Worm (Caenorhabditis elegans): ENCODE results near the gene srh-19.
"Not testable (repeated sequence)": the region's sequence is repeated elsewhere in the genome, so short reads cannot be mapped to it uniquely, and the experiment has no call there.

srh-19 gene

DNA sequence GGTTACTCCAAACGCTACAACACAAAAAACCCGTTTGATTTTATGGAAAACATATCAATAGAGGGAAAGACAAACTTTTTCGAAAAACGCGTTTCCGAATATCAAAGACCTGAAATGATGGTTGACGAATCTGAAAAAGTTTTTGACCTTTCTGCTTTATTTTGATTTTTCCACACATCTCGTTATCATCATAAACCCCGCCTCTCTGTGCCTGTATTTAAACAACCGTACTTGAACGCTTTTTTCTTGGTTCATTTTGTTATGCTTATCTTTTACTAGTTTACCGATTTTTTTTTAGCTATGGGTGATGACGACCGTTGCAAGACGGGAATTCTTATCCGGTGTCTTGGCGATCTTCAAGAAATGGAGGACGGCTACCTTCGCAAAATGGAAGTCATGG is 17.8 kb downstream of the srh-19 start, which contains the start of gene F19G12.1:
Gene F19G12.1, plus strand, starts transcription at position 301 of the 400 bp plus-strand sequence.
- TF ChIP-seq tbx-2, nhr-77, nhr-12 (tag; optimal IDR thresholded peaks at IDR 0.05): not testable (repeated sequence)

DNA sequence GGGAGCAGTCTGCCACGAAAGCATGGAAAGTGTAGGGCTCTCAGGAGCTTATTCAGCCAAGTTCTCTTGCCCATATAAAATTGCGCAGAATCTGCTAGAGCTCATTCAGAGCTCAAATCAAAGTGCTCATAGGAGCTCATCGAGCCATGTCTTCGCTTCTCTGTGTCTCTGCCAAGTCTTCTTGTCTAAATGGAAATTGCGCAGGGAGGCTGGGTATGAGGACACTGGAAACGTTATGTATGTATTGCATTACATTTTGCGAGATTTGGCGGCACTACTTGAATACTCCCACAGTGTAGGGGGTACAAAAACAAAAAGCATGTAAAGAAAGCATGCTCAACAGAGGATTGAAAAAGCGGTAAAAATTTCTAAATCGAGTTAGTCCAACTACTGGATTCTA is 24.2 kb downstream of the srh-19 start:
- no peak for TF ChIP-seq egl-5 (tag; optimal IDR thresholded peaks at IDR 0.05)
- no peak for TF ChIP-seq lin-15B (tag; optimal IDR thresholded peaks at IDR 0.05)
- peak; percentile 45 for TF ChIP-seq hmg-11 (tag; optimal IDR thresholded peaks at IDR 0.05)
- no peak for TF ChIP-seq tbx-2 (tag; optimal IDR thresholded peaks at IDR 0.05)
- TF ChIP-seq ama-1 (optimal IDR thresholded peaks at IDR 0.05) = no peak
- peak; percentile 20 for TF ChIP-seq ceh-28 (tag; optimal IDR thresholded peaks at IDR 0.05)
- peak; percentile 28 for TF ChIP-seq snpc-4 (tag; optimal IDR thresholded peaks at IDR 0.05)
- TF ChIP-seq zag-1 (tag; optimal IDR thresholded peaks at IDR 0.05) = no peak
- no peak for TF ChIP-seq nhr-43 (tag; optimal IDR thresholded peaks at IDR 0.05; ENCODE audit: poor library complexity, severe bottlenecking)
- no peak for TF ChIP-seq nfya-1 (tag; optimal IDR thresholded peaks at IDR 0.05; ENCODE audit: insufficient read depth)
- no peak for TF ChIP-seq nhr-25 (tag; optimal IDR thresholded peaks at IDR 0.05)
- TF ChIP-seq aly-2 (tag; optimal IDR thresholded peaks at IDR 0.05) = no peak
- TF ChIP-seq elt-3 (tag; optimal IDR thresholded peaks at IDR 0.05) = no peak
- no peak for TF ChIP-seq elt-1 (tag; optimal IDR thresholded peaks at IDR 0.05)
- no peak for TF ChIP-seq ZK546.5 (tag; optimal IDR thresholded peaks at IDR 0.05)
- peak; percentile 19 for TF ChIP-seq lin-39 (tag; optimal IDR thresholded peaks at IDR 0.05)
- no peak for TF ChIP-seq mdl-1 (tag; optimal IDR thresholded peaks at IDR 0.05)
- no peak for TF ChIP-seq egl-27 (tag; optimal IDR thresholded peaks at IDR 0.05)
- no peak for TF ChIP-seq fos-1 (tag; optimal IDR thresholded peaks at IDR 0.05)
- no peak for TF ChIP-seq ztf-4 (tag; optimal IDR thresholded peaks at IDR 0.05)
- no peak for TF ChIP-seq nhr-28 (tag; optimal IDR thresholded peaks at IDR 0.05)
- TF ChIP-seq daf-12 (tag; optimal IDR thresholded peaks at IDR 0.05) = no peak
- no peak for TF ChIP-seq fkh-10 (GFP tag; optimal IDR thresholded peaks at IDR 0.05)
- no peak for TF ChIP-seq lsy-12 (tag; optimal IDR thresholded peaks at IDR 0.05)

DNA sequence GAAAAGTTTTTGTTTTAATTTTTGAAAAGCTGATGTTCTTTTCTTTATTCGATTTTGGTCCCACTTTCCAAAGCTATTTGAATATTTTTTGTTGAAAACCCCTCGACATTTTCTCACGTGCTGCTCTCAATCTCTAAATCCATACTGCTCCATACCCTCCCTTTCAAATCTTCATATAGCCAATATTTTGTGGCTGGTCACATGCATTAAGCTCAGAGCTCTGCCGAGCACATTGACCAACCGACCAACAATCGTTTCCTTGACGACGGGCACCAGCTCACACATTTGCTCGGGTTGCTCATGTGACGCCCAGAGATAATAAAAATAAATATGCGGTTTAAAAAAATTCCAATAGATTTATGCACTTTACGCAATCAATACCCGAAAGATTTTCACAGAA is 26.0 kb downstream of the srh-19 start:
- TF ChIP-seq egl-27 (tag; optimal IDR thresholded peaks at IDR 0.05) (no peak), fkh-10 (GFP tag; optimal IDR thresholded peaks at IDR 0.05) (peak; percentile 16), mdl-1 (tag; optimal IDR thresholded peaks at IDR 0.05) (peak; percentile 7), ceh-28 (tag; optimal IDR thresholded peaks at IDR 0.05) (peak; percentile 7)

- no peak for TF ChIP-seq ceh-82 (tag; optimal IDR thresholded peaks at IDR 0.05)
- TF ChIP-seq unc-62 (GFP tag; optimal IDR thresholded peaks at IDR 0.05) = no peak
These were observed 27.2 kb downstream of the srh-19 start, which contains the start of gene sedl-1 for ce11 chrX:1440161-1440560. Gene sedl-1, minus strand, starts transcription at chrX:1440261.

ce11 chrX:1441602-1442183 is 28.7 kb downstream of the srh-19 start:
- TF ChIP-seq nhr-23 (tag; optimal IDR thresholded peaks at IDR 0.05) = no peak
- no peak for TF ChIP-seq daf-12 (tag; optimal IDR thresholded peaks at IDR 0.05)
- no peak for TF ChIP-seq hmg-11 (tag; optimal IDR thresholded peaks at IDR 0.05)
- no peak for TF ChIP-seq nhr-77 (tag; optimal IDR thresholded peaks at IDR 0.05)
- no peak for TF ChIP-seq elt-3 (tag; optimal IDR thresholded peaks at IDR 0.05)
- no peak for TF ChIP-seq fkh-2 (tag; optimal IDR thresholded peaks at IDR 0.05)
- no peak for TF ChIP-seq nhr-76 (tag; optimal IDR thresholded peaks at IDR 0.05)

DNA sequence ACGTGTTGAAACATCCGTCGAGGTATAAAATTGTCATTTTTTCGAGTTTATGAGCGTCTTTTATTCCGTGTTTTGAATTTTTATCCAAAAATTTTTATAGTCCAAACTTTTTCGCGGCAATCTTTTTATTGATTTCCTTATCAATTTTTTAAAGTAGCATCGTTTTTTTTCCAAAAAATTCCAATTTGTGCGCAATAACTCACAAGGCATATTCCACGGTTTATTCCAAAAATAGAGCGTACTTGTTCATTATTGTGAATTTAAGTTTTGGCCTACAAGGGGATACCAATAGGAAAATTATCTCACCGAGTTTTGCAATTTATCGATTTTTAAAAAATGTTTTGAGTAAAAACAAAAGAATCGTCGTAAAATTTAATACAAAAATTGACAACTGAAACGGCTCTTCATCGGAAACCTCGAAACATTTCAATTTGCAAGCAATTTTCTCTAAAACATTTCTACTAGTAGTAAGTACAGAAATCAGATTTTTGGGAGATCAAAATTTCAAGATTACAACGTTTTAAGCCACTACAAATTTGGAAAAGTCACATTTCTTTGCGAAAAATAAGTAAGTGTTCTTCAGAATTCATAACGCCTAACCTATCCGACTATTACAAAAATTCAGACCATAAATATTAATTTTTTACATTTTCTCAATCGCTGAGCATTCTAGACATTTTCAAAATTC is 30.8 kb downstream of the srh-19 start:
- TF ChIP-seq elt-2 (tag; optimal IDR thresholded peaks at IDR 0.05) (peak; percentile 34), ama-1 (optimal IDR thresholded peaks at IDR 0.05) (no peak), unc-62 (GFP tag; optimal IDR thresholded peaks at IDR 0.05) (no peak), ceh-28 (tag; optimal IDR thresholded peaks at IDR 0.05) (peak; percentile 28), nhr-23 (tag; optimal IDR thresholded peaks at IDR 0.05) (peak; percentile 21), zag-1 (tag; optimal IDR thresholded peaks at IDR 0.05) (no peak)

Measured in whole organism, L3 larva.